Worm (Caenorhabditis elegans) whole organism, L2 larva: ENCODE data around the gene vglu-2.

ENCODE experiments used
- C34F6.9 ChIP-seq: fragments of 150-350 bp; optimal IDR thresholded peaks from 2 replicates; lab custom pipeline; 2014; ENCODE audit warnings: missing biosample characterization, missing genetic modification characterization
- F13H6.1 ChIP-seq: sonication (generic microtip); optimal IDR thresholded peaks from 2 replicates; lab custom pipeline; 2016; ENCODE audit warnings: missing genetic modification characterization, missing compliant biosample characterization
- R02D3.7 ChIP-seq: fragments of 150-350 bp; optimal IDR thresholded peaks from 2 replicates; lab custom pipeline; 2014; ENCODE audit warnings: missing biosample characterization, missing genetic modification characterization
- Y55F3AM.14 ChIP-seq: fragments of 200-800 bp; sonication (Bioruptor generic); optimal IDR thresholded peaks from 2 replicates; lab custom pipeline; 2018; ENCODE audit warnings: mild to moderate bottlenecking, missing genetic modification characterization, missing compliant biosample characterization
- ZK546.5 ChIP-seq: sonication (generic microtip); optimal IDR thresholded peaks from 2 replicates; lab custom pipeline; 2017; ENCODE audit warnings: missing biosample characterization, missing genetic modification characterization
- alr-1 ChIP-seq: fragments of 150-350 bp; optimal IDR thresholded peaks from 2 replicates; lab custom pipeline; 2014; ENCODE audit warnings: missing biosample characterization, missing genetic modification characterization
- aly-2 ChIP-seq: fragments of 150-350 bp; optimal IDR thresholded peaks from 2 replicates; lab custom pipeline; 2014; ENCODE audit warnings: missing biosample characterization, missing genetic modification characterization
- blmp-1 ChIP-seq: sonication (generic microtip); optimal IDR thresholded peaks from 2 replicates; lab custom pipeline; 2017; ENCODE audit warnings: missing genetic modification characterization, mild to moderate bottlenecking, missing compliant biosample characterization, antibody characterized with exemption, moderate library complexity; ENCODE audit not compliant: insufficient read depth
- ceh-16 ChIP-seq: fragments of 150-350 bp; optimal IDR thresholded peaks from 2 replicates; lab custom pipeline; 2014; ENCODE audit warnings: missing biosample characterization, missing genetic modification characterization
- ceh-82 ChIP-seq: fragments of 150-350 bp; optimal IDR thresholded peaks from 2 replicates; lab custom pipeline; 2014; ENCODE audit warnings: missing biosample characterization, missing genetic modification characterization
- crh-2 ChIP-seq: sonication (generic microtip); optimal IDR thresholded peaks from 2 replicates; lab custom pipeline; 2017; ENCODE audit warnings: missing biosample characterization, missing genetic modification characterization
- dmd-4 ChIP-seq: sonication (generic microtip); optimal IDR thresholded peaks from 2 replicates; lab custom pipeline; 2017; ENCODE audit warnings: missing biosample characterization, missing genetic modification characterization
- egl-27 ChIP-seq: sonication (generic microtip); optimal IDR thresholded peaks from 3 replicates; lab custom pipeline; 2017; ENCODE audit warnings: missing biosample characterization, missing genetic modification reagents, missing genetic modification characterization
- elt-1 ChIP-seq: fragments of 150-350 bp; optimal IDR thresholded peaks from 2 replicates; lab custom pipeline; 2014; ENCODE audit warnings: missing biosample characterization, missing genetic modification characterization
- elt-3 ChIP-seq: sonication (generic microtip); optimal IDR thresholded peaks from 2 replicates; lab custom pipeline; 2017; ENCODE audit warnings: missing biosample characterization, missing genetic modification characterization
- fos-1 ChIP-seq: fragments of 150-350 bp; optimal IDR thresholded peaks from 2 replicates; lab custom pipeline; 2014; ENCODE audit warnings: missing biosample characterization, missing genetic modification characterization
- gmeb-1 ChIP-seq: fragments of 150-350 bp; optimal IDR thresholded peaks from 2 replicates; lab custom pipeline; 2014; ENCODE audit warnings: missing biosample characterization, missing genetic modification characterization
- lin-11 ChIP-seq: fragments of 150-350 bp; sonication (generic microtip); optimal IDR thresholded peaks from 2 replicates; lab custom pipeline; 2014; ENCODE audit warnings: missing biosample characterization, missing genetic modification characterization, inconsistent platforms, mixed read lengths
- lin-13 ChIP-seq: fragments of 150-350 bp; optimal IDR thresholded peaks from 2 replicates; lab custom pipeline; 2014; ENCODE audit warnings: missing biosample characterization, missing genetic modification reagents, missing genetic modification characterization
- lin-39 ChIP-seq: fragments of 150-350 bp; optimal IDR thresholded peaks from 2 replicates; lab custom pipeline; 2014; ENCODE audit warnings: missing biosample characterization, missing genetic modification reagents, missing genetic modification characterization
- lsy-2 ChIP-seq, 2 experiments: fragments of 150-350 bp in 1 of 2; sonication (generic microtip) in 1 of 2; optimal IDR thresholded peaks; 2 replicates each; lab custom pipeline; 2014 to 2017; ENCODE audit warnings: missing biosample characterization in 2 of 2, missing genetic modification characterization in 2 of 2
- mab-5 ChIP-seq: fragments of 150-350 bp; optimal IDR thresholded peaks from 2 replicates; lab custom pipeline; 2014; ENCODE audit warnings: missing biosample characterization, missing genetic modification characterization
- mdl-1 ChIP-seq, 2 experiments: fragments of 150-350 bp in 1 of 2; sonication (generic microtip) in 1 of 2; optimal IDR thresholded peaks; 2 replicates each; lab custom pipeline; 2017; ENCODE audit warnings: missing biosample characterization in 2 of 2, missing genetic modification characterization in 2 of 2
- nhr-129 ChIP-seq: fragments of 150-350 bp; optimal IDR thresholded peaks from 2 replicates; lab custom pipeline; 2014; ENCODE audit warnings: missing biosample characterization, missing genetic modification characterization
- nhr-21 ChIP-seq: fragments of 150-350 bp; optimal IDR thresholded peaks from 2 replicates; lab custom pipeline; 2014; ENCODE audit warnings: missing biosample characterization, missing genetic modification characterization
- nhr-25 ChIP-seq: fragments of 150-350 bp; sonication (generic microtip); optimal IDR thresholded peaks from 3 replicates; lab custom pipeline; 2014; ENCODE audit warnings: missing biosample characterization, missing genetic modification characterization
- nhr-77 ChIP-seq: fragments of 150-350 bp; optimal IDR thresholded peaks from 2 replicates; lab custom pipeline; 2014; ENCODE audit warnings: missing biosample characterization, missing genetic modification characterization
- peb-1 ChIP-seq: fragments of 150-350 bp; optimal IDR thresholded peaks from 2 replicates; lab custom pipeline; 2014; ENCODE audit warnings: missing biosample characterization, missing genetic modification characterization
- sem-4 ChIP-seq: fragments of 150-350 bp; optimal IDR thresholded peaks from 2 replicates; lab custom pipeline; 2014; ENCODE audit warnings: missing biosample characterization, missing genetic modification reagents, missing genetic modification characterization
- sma-3 ChIP-seq: sonication (generic microtip); optimal IDR thresholded peaks from 2 replicates; lab custom pipeline; 2016; ENCODE audit warnings: missing genetic modification reagents, missing genetic modification characterization, missing compliant biosample characterization
- sma-9 ChIP-seq, 2 experiments: fragments of 150-350 bp in 1 of 2; sonication (generic microtip) in 1 of 2; optimal IDR thresholded peaks; 2 replicates each; lab custom pipeline; 2014 to 2016; ENCODE audit warnings: missing genetic modification characterization in 2 of 2, mild to moderate bottlenecking in 1 of 2, missing biosample characterization in 1 of 2, missing compliant biosample characterization in 1 of 2, missing genetic modification reagents in 1 of 2, moderate library complexity in 1 of 2
- snpc-4 ChIP-seq: fragments of 150-350 bp; optimal IDR thresholded peaks from 2 replicates; lab custom pipeline; 2014; ENCODE audit warnings: missing biosample characterization, missing genetic modification characterization
- unc-39 ChIP-seq: fragments of 150-350 bp; optimal IDR thresholded peaks from 2 replicates; lab custom pipeline; 2014; ENCODE audit warnings: missing biosample characterization, missing genetic modification characterization
- unc-55 ChIP-seq: fragments of 150-350 bp; sonication (generic microtip); optimal IDR thresholded peaks from 3 replicates; lab custom pipeline; 2014; ENCODE audit warnings: missing biosample characterization, missing genetic modification reagents, missing genetic modification characterization
- unc-62 ChIP-seq: fragments of 150-350 bp; optimal IDR thresholded peaks from 2 replicates; lab custom pipeline; 2014; ENCODE audit warnings: missing biosample characterization, missing genetic modification reagents, missing genetic modification characterization
- zag-1 ChIP-seq: fragments of 150-350 bp; optimal IDR thresholded peaks from 2 replicates; lab custom pipeline; 2014; ENCODE audit warnings: missing biosample characterization, missing genetic modification characterization
- ztf-1 ChIP-seq: fragments of 200-800 bp; sonication (Bioruptor generic); conservative IDR thresholded peaks from 2 replicates; pipeline ENCODE4 v1.3.6; 2022; ENCODE audit warnings: missing genetic modification characterization, missing compliant biosample characterization
- ztf-11 ChIP-seq: sonication (generic microtip); optimal IDR thresholded peaks from 2 replicates; lab custom pipeline; 2017; ENCODE audit warnings: missing biosample characterization, missing genetic modification characterization
- ztf-4 ChIP-seq: fragments of 150-350 bp; optimal IDR thresholded peaks from 2 replicates; lab custom pipeline; 2014; ENCODE audit warnings: missing biosample characterization, missing genetic modification characterization

Gene vglu-2

ce11 chrIII:10314234-10314633, 19.3 kb downstream of the vglu-2 start:
- TF ChIP-seq crh-2 (no peak), fos-1 (tag; lab: Kevin White, UChicago) (peak; percentile 75)

- TF ChIP-seq egl-27 (no peak), alr-1 (tag; lab: Kevin White, UChicago) (no peak), ceh-82 (tag; lab: Kevin White, UChicago) (no peak), nhr-25 (tag; lab: Kevin White, UChicago) (no peak), peb-1 (tag; lab: Kevin White, UChicago) (no peak), lin-39 (tag; lab: Kevin White, UChicago) (no peak), Y55F3AM.14 (GFP tag; lab: Kevin White, UChicago) (no peak), dmd-4 (no peak), R02D3.7 (tag; lab: Kevin White, UChicago) (no peak), crh-2 (no peak), unc-55 (no peak), mab-5 (tag; lab: Kevin White, UChicago) (no peak), blmp-1 (tag; lab: Kevin White, UChicago) (no peak), sma-9 (GFP tag; optimal IDR thresholded peaks at IDR 0.05; lab: Kevin White, UChicago) (no peak), sma-9 (tag; optimal IDR thresholded peaks at IDR 0.05; lab: Kevin White, UChicago) (no peak), unc-39 (tag; lab: Kevin White, UChicago) (no peak), elt-3 (no peak)
These were observed 23.2 kb downstream of the vglu-2 start, which contains the start of the genes unc-50 and ostf-4 for ce11 chrIII:10318062-10318609. unc-50 (minus strand) TSS chrIII:10318162. ostf-4 (minus strand) TSS chrIII:10318559.

DNA sequence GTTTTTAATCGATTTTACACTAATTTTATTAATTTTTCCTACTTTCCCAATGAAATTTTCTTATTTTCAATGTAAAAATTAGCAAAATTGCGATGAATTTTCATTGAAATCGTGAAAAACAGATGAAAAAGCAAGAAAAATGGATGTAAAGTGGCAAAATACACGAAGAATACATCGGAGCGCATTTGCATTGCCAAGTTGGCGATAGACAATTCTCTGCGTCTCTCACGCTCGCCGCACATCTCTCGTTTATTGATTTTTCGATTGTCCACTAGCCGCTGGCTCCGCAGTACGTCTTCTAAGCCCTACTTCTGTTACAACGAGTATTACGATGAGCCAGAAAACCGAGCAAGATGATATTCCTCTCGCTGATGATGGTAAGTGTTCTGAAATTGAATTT, 23.8 kb downstream of the vglu-2 start, which contains the start of gene unc-69:
unc-69 (plus strand) TSS at position 185 of the 400 bp plus-strand sequence.
- TF ChIP-seq gmeb-1 (peak; percentile 16), ztf-11 (tag; lab: Kevin White, UChicago) (no peak), ceh-82 (tag; lab: Kevin White, UChicago) (no peak), C34F6.9 (tag; lab: Kevin White, UChicago) (peak; percentile 86), nhr-21 (tag; lab: Kevin White, UChicago) (peak; percentile 4), unc-55 (peak; percentile 88), fos-1 (tag; lab: Kevin White, UChicago) (peak; percentile 35), lin-39 (tag; lab: Kevin White, UChicago) (no peak), egl-27 (no peak), crh-2 (peak; percentile 96), mab-5 (tag; lab: Kevin White, UChicago) (peak; percentile 50), sma-3 (GFP tag; lab: Kevin White, UChicago) (no peak), peb-1 (tag; lab: Kevin White, UChicago) (no peak), aly-2 (tag; lab: Kevin White, UChicago) (no peak), ceh-16 (tag; lab: Kevin White, UChicago) (no peak), lin-11 (tag; lab: Kevin White, UChicago) (peak; percentile 17), lsy-2 (tag; optimal IDR thresholded peaks at IDR 0.05; lab: Kevin White, UChicago) (peak in 1 of 2 experiments; percentile 84), elt-1 (tag; lab: Kevin White, UChicago) (no peak), lin-13 (GFP tag; lab: Kevin White, UChicago) (peak; percentile 60), sem-4 (peak; percentile 19), nhr-129 (tag; lab: Kevin White, UChicago) (peak; percentile 65), zag-1 (peak; percentile 66), F13H6.1 (tag; lab: Kevin White, UChicago) (peak; percentile 35)

- TF ChIP-seq unc-62 (GFP tag; lab: Kevin White, UChicago) (no peak), unc-55 (peak; percentile 5)
- TF ChIP-seq, all 48 proteins: peak for 1
These were observed 25.9 kb downstream of the vglu-2 start, which contains the start of gene sas-7 for ce11 chrIII:10320788-10321187. sas-7 (plus strand) TSS chrIII:10321019.

DNA sequence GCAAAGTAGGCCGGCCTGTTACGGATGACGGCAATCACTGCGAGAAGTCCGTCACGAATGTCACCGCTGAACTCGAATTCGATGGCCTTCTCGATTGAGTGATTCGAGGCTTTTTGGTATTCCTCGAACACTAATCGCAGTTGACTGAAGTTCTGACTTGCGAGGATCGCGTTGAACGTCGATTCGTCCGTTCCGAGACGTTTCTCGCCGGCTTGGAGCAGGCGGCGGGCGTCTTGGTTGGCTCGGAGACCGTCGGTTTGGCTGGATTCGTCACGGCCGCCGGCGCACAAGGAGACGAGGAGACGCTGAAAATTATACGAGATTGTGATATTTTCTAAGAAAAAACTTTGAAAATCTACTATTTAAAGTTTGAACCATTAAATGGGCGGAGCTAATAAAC, 31.4 kb downstream of the vglu-2 start:
- TF ChIP-seq unc-62 (GFP tag; lab: Kevin White, UChicago): no peak
- no peak for TF ChIP-seq nhr-77
- no peak for TF ChIP-seq nhr-129 (tag; lab: Kevin White, UChicago)
- no peak for TF ChIP-seq snpc-4 (tag; lab: Kevin White, UChicago)
- TF ChIP-seq peb-1 (tag; lab: Kevin White, UChicago): no peak
- TF ChIP-seq fos-1 (tag; lab: Kevin White, UChicago): no peak
- no peak for TF ChIP-seq ztf-11 (tag; lab: Kevin White, UChicago)
- TF ChIP-seq ztf-4: no peak
- no peak for TF ChIP-seq unc-39 (tag; lab: Kevin White, UChicago)
- TF ChIP-seq crh-2: no peak
- no peak for TF ChIP-seq lin-11 (tag; lab: Kevin White, UChicago)
- TF ChIP-seq ZK546.5: no peak
- no peak for TF ChIP-seq mdl-1 (tag; optimal IDR thresholded peaks at IDR 0.05; lab: Kevin White, UChicago)
- no peak for TF ChIP-seq ztf-1 (GFP tag; lab: Robert Waterston, UW)
- TF ChIP-seq blmp-1 (tag; lab: Kevin White, UChicago): no peak
- TF ChIP-seq C34F6.9 (tag; lab: Kevin White, UChicago): no peak
- TF ChIP-seq lin-39 (tag; lab: Kevin White, UChicago): no peak
- TF ChIP-seq elt-1 (tag; lab: Kevin White, UChicago): no peak
